Worm (Caenorhabditis elegans) whole organism, L4 larva: ENCODE results near the gene hsp-75.

ENCODE experiments used
- F10B5.3 ChIP-seq: sonication (generic microtip); optimal IDR thresholded peaks from 2 replicates; lab custom pipeline; 2016; ENCODE audit warnings: mild to moderate bottlenecking, missing genetic modification characterization, missing compliant biosample characterization
- F26F4.8 ChIP-seq: fragments of 200-800 bp; sonication (Bioruptor generic); conservative IDR thresholded peaks from 2 replicates; pipeline ENCODE4 v1.3.6; 2022; ENCODE audit warnings: missing genetic modification characterization, missing compliant biosample characterization
- Y75B8A.6 ChIP-seq: fragments of 200-800 bp; sonication (Bioruptor generic); IDR thresholded peaks from 2 replicates; pipeline ENCODE4 v1.3.6; 2022; ENCODE audit warnings: missing genetic modification reagents, missing genetic modification characterization, missing compliant biosample characterization
- attf-4 ChIP-seq: sonication (generic microtip); optimal IDR thresholded peaks from 3 replicates; lab custom pipeline; 2017; ENCODE audit warnings: missing biosample characterization, missing genetic modification characterization
- ceh-28 ChIP-seq: fragments of 150-350 bp; optimal IDR thresholded peaks from 2 replicates; lab custom pipeline; 2014; ENCODE audit warnings: missing biosample characterization, missing genetic modification reagents, missing genetic modification characterization
- ceh-32 ChIP-seq: sonication (generic microtip); optimal IDR thresholded peaks from 2 replicates; lab custom pipeline; 2016; ENCODE audit warnings: mild to moderate bottlenecking, missing genetic modification characterization, missing compliant biosample characterization; ENCODE audit not compliant: poor library complexity
- ces-1 ChIP-seq: fragments of 150-350 bp; sonication (generic microtip); optimal IDR thresholded peaks from 4 replicates; lab custom pipeline; 2014; ENCODE audit warnings: missing biosample characterization, missing genetic modification reagents, missing genetic modification characterization
- ctbp-1 ChIP-seq: fragments of 200-800 bp; sonication (Bioruptor generic); IDR thresholded peaks from 2 replicates; pipeline ENCODE4 v1.3.6; 2022; ENCODE audit warnings: missing genetic modification reagents, missing genetic modification characterization, missing compliant biosample characterization
- daf-16 ChIP-seq, 3 experiments: sonication (generic microtip); optimal IDR thresholded peaks; 2 replicates each; lab custom pipeline; 2016 to 2017; ENCODE audit warnings: missing genetic modification characterization in 3 of 3, missing genetic modification reagents in 3 of 3, mild to moderate bottlenecking in 2 of 3, missing compliant biosample characterization in 2 of 3, missing biosample characterization in 1 of 3, moderate library complexity in 1 of 3
- daf-8 ChIP-seq: fragments of 200-800 bp; sonication (Bioruptor generic); IDR thresholded peaks from 2 replicates; pipeline ENCODE4 v1.3.6; 2022; ENCODE audit warnings: missing genetic modification characterization, missing compliant biosample characterization
- dmd-8 ChIP-seq: fragments of 200-800 bp; sonication (Bioruptor generic); IDR thresholded peaks from 2 replicates; pipeline ENCODE4 v1.3.6; 2022; ENCODE audit warnings: missing genetic modification characterization, missing compliant biosample characterization
- duxl-1 ChIP-seq: sonication (generic microtip); optimal IDR thresholded peaks from 2 replicates; lab custom pipeline; 2016; ENCODE audit warnings: mild to moderate bottlenecking, missing genetic modification characterization, moderate library complexity, missing compliant biosample characterization; ENCODE audit not compliant: poor library complexity
- egl-27 ChIP-seq: sonication (generic microtip); optimal IDR thresholded peaks from 3 replicates; lab custom pipeline; 2017; ENCODE audit warnings: missing biosample characterization, missing genetic modification reagents, missing genetic modification characterization
- fkh-10 ChIP-seq: fragments of 150-350 bp; optimal IDR thresholded peaks from 2 replicates; lab custom pipeline; 2014; ENCODE audit warnings: missing biosample characterization, missing genetic modification reagents, missing genetic modification characterization
- hif-1 ChIP-seq, 2 experiments: sonication (generic microtip); optimal IDR thresholded peaks; 2 replicates each; lab custom pipeline; 2016 to 2017; ENCODE audit warnings: missing compliant biosample characterization in 2 of 2, missing genetic modification characterization in 2 of 2, missing genetic modification reagents in 2 of 2, missing genotype in 2 of 2, mild to moderate bottlenecking in 1 of 2
- hlh-30 ChIP-seq: sonication (generic microtip); optimal IDR thresholded peaks from 2 replicates; lab custom pipeline; 2017; ENCODE audit warnings: antibody characterized with exemption, mild to moderate bottlenecking, missing genetic modification characterization, missing compliant biosample characterization; ENCODE audit not compliant: insufficient read depth
- lin-1 ChIP-seq: fragments of 200-800 bp; sonication (Bioruptor generic); IDR thresholded peaks from 2 replicates; pipeline ENCODE4 v1.3.6; 2022; ENCODE audit warnings: missing genetic modification reagents, missing genetic modification characterization, missing compliant biosample characterization
- lin-29 ChIP-seq: fragments of 200-800 bp; sonication (Bioruptor generic); IDR thresholded peaks from 2 replicates; pipeline ENCODE4 v1.3.6; 2022; ENCODE audit warnings: missing genetic modification reagents, missing genetic modification characterization, missing compliant biosample characterization
- lin-39 ChIP-seq: fragments of 150-350 bp; optimal IDR thresholded peaks from 2 replicates; lab custom pipeline; 2014; ENCODE audit warnings: missing biosample characterization, missing genetic modification reagents, missing genetic modification characterization
- nhr-25 ChIP-seq: sonication (generic microtip); optimal IDR thresholded peaks from 2 replicates; lab custom pipeline; 2017; ENCODE audit warnings: missing genetic modification characterization, mild to moderate bottlenecking, missing compliant biosample characterization, antibody characterized with exemption, moderate library complexity, borderline replicate concordance; ENCODE audit not compliant: insufficient read depth
- nhr-28 ChIP-seq: fragments of 150-350 bp; optimal IDR thresholded peaks from 2 replicates; lab custom pipeline; 2014; ENCODE audit warnings: missing biosample characterization, missing genetic modification characterization
- nhr-77 ChIP-seq: fragments of 150-350 bp; optimal IDR thresholded peaks from 2 replicates; lab custom pipeline; 2014; ENCODE audit warnings: missing biosample characterization, missing genetic modification characterization
- pha-4 ChIP-seq, 2 experiments: fragments of 150-350 bp in 1 of 2; fragments of 200-800 bp in 1 of 2; sonication (Bioruptor generic) in 1 of 2; IDR thresholded peaks in 1 of 2; optimal IDR thresholded peaks in 1 of 2; 2 replicates each; pipeline versions ENCODE4 v1.3.6 to Lab custom; 2014 to 2022; ENCODE audit warnings: missing genetic modification characterization in 2 of 2, missing genetic modification reagents in 2 of 2, missing biosample characterization in 1 of 2, missing compliant biosample characterization in 1 of 2
- php-3 ChIP-seq: fragments of 200-800 bp; sonication (Bioruptor generic); IDR thresholded peaks from 2 replicates; pipeline ENCODE4 v1.3.6; 2022; ENCODE audit warnings: missing genetic modification reagents, missing genetic modification characterization, missing compliant biosample characterization
- spr-3 ChIP-seq: fragments of 200-800 bp; sonication (Bioruptor generic); optimal IDR thresholded peaks from 2 replicates; lab custom pipeline; 2018; ENCODE audit warnings: mild to moderate bottlenecking, missing genetic modification characterization, missing compliant biosample characterization
- unc-62 ChIP-seq, 3 experiments: fragments of 150-350 bp in 1 of 3; sonication (generic microtip); optimal IDR thresholded peaks in 2 of 3; peaks in 1 of 3; 1 replicate in 1 of 3; 2 replicates in 2 of 3; lab custom pipeline; 2014 to 2017; ENCODE audit warnings: missing biosample characterization in 3 of 3, missing genetic modification characterization in 3 of 3, missing genetic modification reagents in 3 of 3, missing genotype in 1 of 3

hsp-75 gene

DNA sequence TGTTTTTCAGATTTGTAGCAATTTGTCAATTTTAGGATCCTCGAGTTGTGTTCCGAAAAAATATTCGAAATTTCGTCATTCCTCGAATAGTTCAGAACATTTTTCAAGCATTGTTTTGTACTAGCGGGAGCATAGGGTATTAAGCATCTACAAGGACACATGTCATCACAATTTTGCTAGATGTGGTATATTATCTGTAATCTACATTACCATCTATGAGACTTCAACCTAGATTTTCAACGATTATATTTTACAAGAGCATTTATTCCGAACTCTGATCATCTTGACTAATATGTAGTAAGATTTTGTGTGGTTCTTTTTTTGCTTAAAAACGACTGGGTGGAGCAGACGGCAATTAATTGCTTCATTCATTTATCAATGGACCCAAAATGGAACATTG is 36.5 kb upstream of the hsp-75 start:
- TF ChIP-seq dmd-8 (GFP tag; lab: Robert Waterston, UW) (no peak), lin-29 (no peak), attf-4 (tag; lab: Kevin White, UChicago) (no peak), unc-62 (GFP tag; optimal IDR thresholded peaks at IDR 0.05 in 1 of 2; lab: Kevin White, UChicago) (peak in 1 of 2 experiments; percentile 92), unc-62 (tag; optimal IDR thresholded peaks at IDR 0.05; lab: Kevin White, UChicago) (no peak)

DNA sequence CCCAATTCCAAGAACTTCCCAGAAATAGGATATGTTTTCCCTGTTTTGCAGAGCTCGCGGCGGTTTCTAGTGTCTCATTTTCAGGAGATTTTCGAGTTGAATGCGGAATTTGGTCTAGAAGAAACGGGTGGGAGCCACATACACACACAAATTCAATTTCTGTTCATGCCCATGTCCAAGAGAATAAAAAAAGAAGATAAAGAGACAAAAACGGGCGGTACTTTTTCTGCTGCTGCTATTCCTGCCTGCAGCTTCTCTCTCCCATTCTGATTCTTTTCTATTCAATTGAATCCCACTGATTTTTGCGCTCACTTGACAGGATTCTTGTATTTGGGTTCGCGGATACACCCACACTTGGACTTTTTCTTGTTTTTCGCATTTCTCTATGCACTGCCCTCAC is 36.1 kb upstream of the hsp-75 start:
- TF ChIP-seq php-3 (GFP tag; lab: Robert Waterston, UW) (no peak), hif-1 (tag; optimal IDR thresholded peaks at IDR 0.05; lab: Kevin White, UChicago) (no peak), lin-1 (GFP tag; lab: Robert Waterston, UW) (no peak), ces-1 (GFP tag; lab: Kevin White, UChicago) (peak; percentile 31), Y75B8A.6 (GFP tag; lab: Robert Waterston, UW) (no peak), spr-3 (no peak), nhr-28 (tag; lab: Kevin White, UChicago) (no peak)

DNA sequence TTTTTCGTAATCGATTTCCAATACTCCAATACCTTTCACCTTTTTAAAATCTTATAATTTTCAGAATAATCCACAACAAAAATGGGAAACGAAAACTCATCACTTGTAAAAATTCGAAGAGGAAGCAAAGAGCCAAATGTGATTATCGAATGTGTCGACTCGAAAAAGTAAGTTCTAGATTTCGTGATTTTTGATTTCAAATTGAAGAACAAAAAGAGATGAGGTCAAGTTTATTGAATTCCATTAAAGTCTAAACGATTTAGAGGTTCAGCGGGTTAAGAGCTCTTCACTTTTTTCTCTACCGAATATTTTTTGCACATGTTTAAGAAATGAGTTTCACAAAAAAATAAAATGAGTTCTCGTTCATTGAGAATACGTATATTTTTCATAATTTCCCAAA is 32.4 kb upstream of the hsp-75 start, which contains the start of gene B0361.4:
B0361.4 (plus strand) TSS at position 61 of the 400 bp plus-strand sequence.
- TF ChIP-seq ceh-28 (tag; lab: Kevin White, UChicago): no peak
- peak; percentile 10 for TF ChIP-seq ces-1 (GFP tag; lab: Kevin White, UChicago)
- TF ChIP-seq lin-39: no peak
- TF ChIP-seq fkh-10: peak; percentile 71
- TF ChIP-seq F26F4.8 (GFP tag; lab: Robert Waterston, UW): no peak
- TF ChIP-seq daf-8: no peak
- TF ChIP-seq F10B5.3: no peak
- TF ChIP-seq egl-27 (tag; lab: Kevin White, UChicago): no peak
- no peak for TF ChIP-seq nhr-25 (tag; lab: Kevin White, UChicago)
- no peak for TF ChIP-seq hlh-30 (tag; lab: Kevin White, UChicago)
- TF ChIP-seq pha-4 (GFP tag; IDR thresholded peaks at IDR 0.05; lab: Robert Waterston, UW): no peak
- no peak for TF ChIP-seq pha-4 (tag; optimal IDR thresholded peaks at IDR 0.05; lab: Kevin White, UChicago)
- no peak for TF ChIP-seq nhr-77 (tag; lab: Kevin White, UChicago)
- no peak for TF ChIP-seq daf-16 (GFP tag; optimal IDR thresholded peaks at IDR 0.05; lab: Kevin White, UChicago)
- no peak for TF ChIP-seq daf-16 (tag; optimal IDR thresholded peaks at IDR 0.05; lab: Kevin White, UChicago)
- TF ChIP-seq duxl-1: no peak
- TF ChIP-seq, all 104 proteins: peak for 2

DNA sequence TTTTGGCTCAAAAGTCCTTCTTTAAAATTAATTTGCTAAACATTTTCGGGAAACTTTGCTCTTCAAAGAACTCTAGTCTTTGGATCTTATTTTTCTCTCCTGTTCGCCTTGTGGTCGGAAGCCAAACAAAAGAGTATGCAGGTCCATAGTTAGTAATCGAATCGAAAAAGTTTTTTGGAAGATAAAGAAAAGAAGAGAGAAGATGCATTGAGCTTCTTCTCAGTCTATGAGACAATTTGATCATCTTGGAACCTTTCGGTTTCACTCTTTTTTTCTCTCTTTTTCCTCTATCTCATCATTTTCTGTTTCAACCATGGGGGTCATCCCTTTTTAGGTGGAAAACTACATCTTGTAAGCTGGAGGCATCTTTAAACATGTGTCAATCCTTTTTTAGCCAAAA is 27.2 kb upstream of the hsp-75 start:
- TF ChIP-seq ces-1 (GFP tag; lab: Kevin White, UChicago) (peak; percentile 80), fkh-10 (peak; percentile 91), egl-27 (tag; lab: Kevin White, UChicago) (no peak)

DNA sequence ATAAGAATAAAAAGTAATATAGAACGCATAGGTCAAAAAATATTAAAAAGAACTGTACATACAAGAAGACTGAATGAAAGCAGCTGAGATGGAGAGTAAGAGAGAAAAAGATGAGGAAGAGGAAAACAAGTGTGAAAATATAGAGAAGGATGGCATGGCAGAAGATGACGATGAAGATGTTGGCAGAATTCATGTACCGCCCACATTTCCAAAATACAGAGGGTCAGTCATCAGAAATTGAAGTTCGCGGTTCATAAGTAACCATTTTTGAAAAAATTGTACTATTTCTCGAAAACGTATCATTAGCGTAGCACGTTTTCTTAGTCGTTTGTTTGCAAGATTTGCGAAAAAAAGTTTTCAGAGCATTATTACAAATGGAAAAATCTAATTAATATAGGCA is 21.2 kb upstream of the hsp-75 start, which contains the start of gene zmp-6:
zmp-6 (minus strand) TSS at position 101 of the 400 bp plus-strand sequence.
- TF ChIP-seq hlh-30 (tag; lab: Kevin White, UChicago) (no peak), pha-4 (GFP tag; IDR thresholded peaks at IDR 0.05; lab: Robert Waterston, UW) (no peak), pha-4 (tag; optimal IDR thresholded peaks at IDR 0.05; lab: Kevin White, UChicago) (no peak), unc-62 (GFP tag; optimal IDR thresholded peaks at IDR 0.05 in 1 of 2; lab: Kevin White, UChicago) (peak in 1 of 2 experiments; percentile 44), unc-62 (tag; optimal IDR thresholded peaks at IDR 0.05; lab: Kevin White, UChicago) (no peak)

DNA sequence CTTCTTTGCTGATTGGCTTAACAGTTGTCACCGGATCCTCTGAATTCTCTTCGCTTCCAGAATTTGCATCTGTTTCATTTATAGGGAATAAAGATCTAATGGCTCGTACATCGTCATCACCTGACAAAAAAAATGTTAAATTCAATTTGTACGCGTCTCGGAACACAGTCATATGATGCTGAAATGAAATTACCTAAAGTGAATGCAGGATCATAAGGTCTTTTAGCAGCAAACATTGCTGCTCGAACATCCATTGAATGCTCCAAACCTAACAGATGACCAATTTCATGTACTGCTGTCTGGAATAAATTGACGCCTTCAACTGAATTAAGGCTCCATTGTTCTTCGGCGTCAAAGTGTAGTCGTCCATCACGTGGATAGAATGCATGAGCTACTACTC is 19.9 kb upstream of the hsp-75 start:
- TF ChIP-seq ceh-32 (tag; lab: Kevin White, UChicago): no peak
- no peak for TF ChIP-seq daf-8
- TF ChIP-seq fkh-10: peak; percentile 64
- no peak for TF ChIP-seq ctbp-1 (GFP tag; lab: Robert Waterston, UW)
- TF ChIP-seq ces-1 (GFP tag; lab: Kevin White, UChicago): peak; percentile 59
